Worm (Caenorhabditis elegans): ENCODE measurements around the gene F43B10.1.

The F43B10.1 gene

ce11 chrX:16677672-16678071 is 15.0 kb upstream of the F43B10.1 start, which contains the start of gene F22H10.3:
TSS of gene F22H10.3 (minus strand) at chrX:16677707.
- no peak for TF ChIP-seq aptf-2 (GFP tag; conservative IDR thresholded peaks at IDR 0.05)
- no peak for TF ChIP-seq cebp-1 (GFP tag; IDR thresholded peaks at IDR 0.05)
- TF ChIP-seq cebp-1 (tag; optimal IDR thresholded peaks at IDR 0.05): peak; percentile 25
- peak; percentile 45; the same call in 1 of the 2 replicates for TF ChIP-seq nfyb-1 (GFP tag; IDR thresholded peaks at IDR 0.05)
- no peak for TF ChIP-seq snpc-3.4 (tag; optimal IDR thresholded peaks at IDR 0.05)
- no peak for TF ChIP-seq bed-2 (GFP tag; IDR thresholded peaks at IDR 0.05)
- no peak for TF ChIP-seq ztf-26 (tag; optimal IDR thresholded peaks at IDR 0.05)
- 0 out of 2 replicates have a peak, but pooled peaks have one; percentile 46 for TF ChIP-seq dox-1 (GFP tag; IDR thresholded peaks at IDR 0.05)
- TF ChIP-seq tlf-1 (GFP tag; optimal IDR thresholded peaks at IDR 0.05): no peak
- TF ChIP-seq ztf-22 (GFP tag; optimal IDR thresholded peaks at IDR 0.05): no peak
- peak; percentile 4 for TF ChIP-seq tbp1 (GFP tag; optimal IDR thresholded peaks at IDR 0.05)
- TF ChIP-seq aptf-3 (GFP tag; IDR thresholded peaks at IDR 0.05): no peak
- TF ChIP-seq sdz-38 (tag; optimal IDR thresholded peaks at IDR 0.05): no peak
- no peak for TF ChIP-seq Y67H2A.10 (GFP tag; conservative IDR thresholded peaks at IDR 0.05)
- no peak for TF ChIP-seq F33H1.4 (GFP tag; IDR thresholded peaks at IDR 0.05)
- TF ChIP-seq ZK185.1 (tag; optimal IDR thresholded peaks at IDR 0.05; ENCODE audit: poor library complexity, severe bottlenecking): no peak
- 0 out of 2 replicates have a peak, but pooled peaks have one; percentile 15 for TF ChIP-seq B0336.3 (GFP tag; IDR thresholded peaks at IDR 0.05)
- peak; percentile 22 for TF ChIP-seq unc-62 (GFP tag; optimal IDR thresholded peaks at IDR 0.05)
- TF ChIP-seq tbx-9 (tag; optimal IDR thresholded peaks at IDR 0.05; ENCODE audit: borderline replicate concordance): no peak
- no peak for TF ChIP-seq lin-54 (GFP tag; optimal IDR thresholded peaks at IDR 0.05)
- TF ChIP-seq T26A5.8 (tag; optimal IDR thresholded peaks at IDR 0.05): no peak
- TF ChIP-seq K12H6.12 (tag; optimal IDR thresholded peaks at IDR 0.05): no peak
- TF ChIP-seq nhr-80 (tag; optimal IDR thresholded peaks at IDR 0.05): peak; percentile 59
- TF ChIP-seq hmg-1.2 (GFP tag; IDR thresholded peaks at IDR 0.05): no peak

- TF ChIP-seq lir-1 (GFP tag; conservative IDR thresholded peaks at IDR 0.05): no peak
Observed at ce11 chrX:16675712-16676111, 13.1 kb upstream of the F43B10.1 start.

ce11 chrX:16674632-16675031 is 12.0 kb upstream of the F43B10.1 start, which contains the start of gene tag-343:
TSS of gene tag-343 (minus strand) at chrX:16674732.
- TF ChIP-seq somi-1 (GFP tag; optimal IDR thresholded peaks at IDR 0.05): no peak
- no peak for TF ChIP-seq F23B12.7 (tag; optimal IDR thresholded peaks at IDR 0.05; ENCODE audit: insufficient read depth)
- no peak for TF ChIP-seq dpff-1 (tag; optimal IDR thresholded peaks at IDR 0.05)
- no peak for TF ChIP-seq mxl-1 (tag; optimal IDR thresholded peaks at IDR 0.05)

- TF ChIP-seq ZK185.1 (tag; optimal IDR thresholded peaks at IDR 0.05; ENCODE audit: poor library complexity, severe bottlenecking): peak; percentile 16
- TF ChIP-seq aptf-3 (GFP tag; IDR thresholded peaks at IDR 0.05): no peak
- TF ChIP-seq chd-7 (tag; optimal IDR thresholded peaks at IDR 0.05): no peak
- TF ChIP-seq T26A5.8 (tag; optimal IDR thresholded peaks at IDR 0.05): no peak
- no peak for TF ChIP-seq tbx-9 (tag; optimal IDR thresholded peaks at IDR 0.05; ENCODE audit: borderline replicate concordance)
- no peak for TF ChIP-seq cebp-2 (GFP tag; IDR thresholded peaks at IDR 0.05)
- no peak for TF ChIP-seq F22D6.2 (tag; optimal IDR thresholded peaks at IDR 0.05)
- no peak for TF ChIP-seq let-526 (GFP tag; IDR thresholded peaks at IDR 0.05)
- TF ChIP-seq aptf-2 (GFP tag; conservative IDR thresholded peaks at IDR 0.05): no peak
- TF ChIP-seq dox-1 (GFP tag; IDR thresholded peaks at IDR 0.05): 0 out of 2 replicates have a peak, but pooled peaks have one; percentile 38
- TF ChIP-seq snpc-1.3 (tag; optimal IDR thresholded peaks at IDR 0.05; ENCODE audit: insufficient read depth): no peak
- peak; percentile 66 for TF ChIP-seq nhr-80 (tag; optimal IDR thresholded peaks at IDR 0.05)
- TF ChIP-seq ztf-25 (GFP tag; IDR thresholded peaks at IDR 0.05): no peak
Observed at ce11 chrX:16672661-16673060, 10.0 kb upstream of the F43B10.1 start.

Measured in whole organism, young adult.